Fruit fly (Drosophila melanogaster) whole organism, embryonic: ENCODE data around the gene spz5.

ENCODE experiments used
- CG10654 ChIP-seq: fragments of 200-800 bp; sonication (Bioruptor generic); optimal IDR thresholded peaks from 2 replicates; lab custom pipeline; 2016; ENCODE audit warnings: missing biosample characterization, missing genetic modification characterization
- CG11085 ChIP-seq: fragments of 200-800 bp; sonication (Bioruptor generic); IDR thresholded peaks from 2 replicates; pipeline ENCODE4 v1.3.6; 2022; ENCODE audit warnings: missing biosample characterization, missing genetic modification characterization
- CG12769 ChIP-seq: fragments of 200-800 bp; sonication (Bioruptor generic); optimal IDR thresholded peaks from 2 replicates; lab custom pipeline; 2019; ENCODE audit warnings: missing biosample characterization, mild to moderate bottlenecking, missing genetic modification characterization, moderate library complexity
- CG13287 ChIP-seq: fragments of 200-800 bp; sonication (Bioruptor generic); IDR thresholded peaks from 2 replicates; pipeline ENCODE4 v1.3.6; 2022; ENCODE audit warnings: missing biosample characterization, missing genetic modification characterization; ENCODE audit not compliant: partially characterized antibody
- CG13624 ChIP-seq: fragments of 200-800 bp; sonication (Bioruptor generic); optimal IDR thresholded peaks from 2 replicates; lab custom pipeline; 2016; ENCODE audit warnings: missing biosample characterization, missing genetic modification characterization
- CG13894 ChIP-seq: fragments of 200-800 bp; sonication (Bioruptor generic); optimal IDR thresholded peaks from 3 replicates; lab custom pipeline; 2018; ENCODE audit warnings: missing biosample characterization, mild to moderate bottlenecking, missing genetic modification characterization, moderate library complexity
- CG14014 ChIP-seq: fragments of 200-800 bp; sonication (Bioruptor generic); IDR thresholded peaks from 2 replicates; pipeline ENCODE4 v1.3.6; 2022; ENCODE audit warnings: missing biosample characterization, missing genetic modification characterization
- CG15073 ChIP-seq: fragments of 200-800 bp; sonication (Bioruptor generic); optimal IDR thresholded peaks from 2 replicates; lab custom pipeline; 2016; ENCODE audit warnings: missing biosample characterization, missing genetic modification characterization
- CG15514 ChIP-seq: fragments of 200-800 bp; sonication (Bioruptor generic); optimal IDR thresholded peaks from 3 replicates; lab custom pipeline; 2017; ENCODE audit warnings: missing biosample characterization, missing genetic modification characterization, mild to moderate bottlenecking, moderate library complexity, missing genetic modification reagents
- CG15601 ChIP-seq: fragments of 200-800 bp; sonication (Bioruptor generic); optimal IDR thresholded peaks from 3 replicates; lab custom pipeline; 2019; ENCODE audit warnings: missing biosample characterization, mild to moderate bottlenecking, missing genetic modification characterization, moderate library complexity
- CG16779 ChIP-seq: fragments of 200-800 bp; sonication (Bioruptor generic); IDR thresholded peaks from 2 replicates; pipeline ENCODE4 v1.3.6; 2022; ENCODE audit warnings: missing biosample characterization, missing genetic modification characterization
- CG17328 ChIP-seq: fragments of 200-800 bp; sonication (Bioruptor generic); IDR thresholded peaks from 2 replicates; pipeline ENCODE4 v1.3.6; 2022; ENCODE audit warnings: missing biosample characterization, missing genetic modification characterization
- CG17359 ChIP-seq: fragments of 200-800 bp; sonication (Bioruptor generic); optimal IDR thresholded peaks from 3 replicates; lab custom pipeline; 2018; ENCODE audit warnings: missing biosample characterization, mild to moderate bottlenecking, missing genetic modification characterization, moderate library complexity
- CG17361 ChIP-seq: fragments of 200-800 bp; sonication (Bioruptor generic); IDR thresholded peaks from 3 replicates; pipeline ENCODE4 v1.3.6; 2022; ENCODE audit warnings: missing biosample characterization, missing genetic modification characterization
- CG17612 ChIP-seq: fragments of 200-800 bp; sonication (Bioruptor generic); IDR thresholded peaks from 2 replicates; pipeline ENCODE4 v1.3.6; 2022; ENCODE audit warnings: missing biosample characterization, missing genetic modification characterization
- CG18599 ChIP-seq: fragments of 200-800 bp; sonication (Bioruptor generic); optimal IDR thresholded peaks from 3 replicates; lab custom pipeline; 2017; ENCODE audit warnings: missing biosample characterization, missing genetic modification characterization, mild to moderate bottlenecking, moderate library complexity, missing genetic modification reagents
- CG3281 ChIP-seq: fragments of 200-800 bp; sonication (Bioruptor generic); optimal IDR thresholded peaks from 3 replicates; lab custom pipeline; 2017; ENCODE audit warnings: missing biosample characterization, mild to moderate bottlenecking, missing genetic modification characterization
- CG7963 ChIP-seq: fragments of 200-800 bp; sonication (Bioruptor generic); IDR thresholded peaks from 3 replicates; pipeline ENCODE4 v1.3.6; 2022; ENCODE audit warnings: missing biosample characterization, missing genetic modification characterization; ENCODE audit not compliant: partially characterized antibody
- CG8478 ChIP-seq: fragments of >200 bp; optimal IDR thresholded peaks from 2 replicates; lab custom pipeline; 2018
- CG9215 ChIP-seq: fragments of 200-800 bp; sonication (Bioruptor generic); IDR thresholded peaks from 2 replicates; pipeline ENCODE4 v1.3.6; 2022; ENCODE audit warnings: missing biosample characterization, missing genetic modification characterization
- CHES-1-like ChIP-seq: fragments of 200-800 bp; sonication (Bioruptor generic); optimal IDR thresholded peaks from 2 replicates; lab custom pipeline; 2016; ENCODE audit warnings: missing biosample characterization, missing genetic modification characterization
- CTCF ChIP-seq: fragments of 200-800 bp; sonication (Bioruptor generic); optimal IDR thresholded peaks from 2 replicates; lab custom pipeline; 2017; ENCODE audit warnings: missing biosample characterization, mild to moderate bottlenecking, missing genetic modification characterization, moderate library complexity
- CoRest ChIP-seq: fragments of 200-800 bp; sonication (Bioruptor generic); optimal IDR thresholded peaks from 3 replicates; lab custom pipeline; 2018; ENCODE audit warnings: missing biosample characterization, mild to moderate bottlenecking, missing genetic modification characterization, moderate library complexity
- Fer1 ChIP-seq: fragments of 200-800 bp; sonication (Bioruptor generic); optimal IDR thresholded peaks from 2 replicates; lab custom pipeline; 2017; ENCODE audit warnings: missing biosample characterization, mild to moderate bottlenecking, missing genetic modification characterization
- HHEX ChIP-seq: fragments of 200-800 bp; sonication (Bioruptor generic); optimal IDR thresholded peaks from 3 replicates; lab custom pipeline; 2017; ENCODE audit warnings: missing biosample characterization, mild to moderate bottlenecking, missing genetic modification characterization, missing genetic modification reagents
- HLH3B ChIP-seq: fragments of 200-800 bp; sonication (Bioruptor generic); IDR thresholded peaks from 2 replicates; pipeline ENCODE4 v1.3.6; 2022; ENCODE audit warnings: missing biosample characterization, missing genetic modification characterization
- Opbp ChIP-seq: fragments of 200-800 bp; sonication (Bioruptor generic); IDR thresholded peaks from 3 replicates; pipeline ENCODE4 v1.3.6; 2022; ENCODE audit warnings: missing biosample characterization, missing genetic modification characterization; ENCODE audit not compliant: partially characterized antibody
- Trl ChIP-seq, 3 experiments: fragments of >200 bp in 2 of 3; fragments of 200-800 bp in 1 of 3; sonication (Bioruptor generic) in 1 of 3; optimal IDR thresholded peaks; 2 replicates in 1 of 3; 3 replicates in 2 of 3; lab custom pipeline; 2016 to 2017; ENCODE audit warnings: missing biosample characterization in 1 of 3, missing genetic modification characterization in 1 of 3
- aop ChIP-seq: fragments of 200-800 bp; sonication (Bioruptor generic); IDR thresholded peaks from 2 replicates; pipeline ENCODE4 v1.3.6; 2022; ENCODE audit warnings: missing biosample characterization, missing genetic modification characterization
- bab2 ChIP-seq: fragments of 200-800 bp; sonication (Bioruptor generic); optimal IDR thresholded peaks from 2 replicates; lab custom pipeline; 2016; ENCODE audit warnings: missing biosample characterization, missing genetic modification characterization
- bcd ChIP-seq: fragments of 200-800 bp; sonication (Bioruptor generic); optimal IDR thresholded peaks from 2 replicates; lab custom pipeline; 2017; ENCODE audit warnings: missing biosample characterization, mild to moderate bottlenecking, missing genetic modification characterization
- btn ChIP-seq: fragments of 200-800 bp; sonication (Bioruptor generic); optimal IDR thresholded peaks from 2 replicates; lab custom pipeline; 2016; ENCODE audit warnings: missing biosample characterization, missing genetic modification characterization
- chinmo ChIP-seq: fragments of 200-800 bp; sonication (Bioruptor generic); IDR thresholded peaks from 4 replicates; pipeline ENCODE4 v1.3.6; 2022; ENCODE audit warnings: missing biosample characterization, missing genetic modification characterization; ENCODE audit not compliant: partially characterized antibody
- ci ChIP-seq: fragments of 200-800 bp; sonication (Bioruptor generic); IDR thresholded peaks from 3 replicates; pipeline ENCODE4 v1.3.6; 2022; ENCODE audit warnings: missing biosample characterization, missing genetic modification characterization
- crp ChIP-seq, 2 experiments: fragments of 200-800 bp; sonication (Bioruptor generic); optimal IDR thresholded peaks; 2 replicates in 1 of 2; 3 replicates in 1 of 2; lab custom pipeline; 2017; ENCODE audit warnings: missing biosample characterization in 2 of 2, missing genetic modification characterization in 2 of 2, mild to moderate bottlenecking in 1 of 2, moderate library complexity in 1 of 2
- dimm ChIP-seq: fragments of 200-800 bp; sonication (Bioruptor generic); IDR thresholded peaks from 2 replicates; pipeline ENCODE4 v1.3.6; 2022; ENCODE audit warnings: missing biosample characterization, missing genetic modification characterization
- disco-r ChIP-seq: fragments of 200-800 bp; sonication (Bioruptor generic); optimal IDR thresholded peaks from 2 replicates; lab custom pipeline; 2016; ENCODE audit warnings: missing biosample characterization, missing genetic modification characterization
- gem ChIP-seq: fragments of 200-800 bp; sonication (Bioruptor generic); optimal IDR thresholded peaks from 2 replicates; lab custom pipeline; 2019; ENCODE audit warnings: missing biosample characterization, mild to moderate bottlenecking, missing genetic modification characterization, moderate library complexity
- ham ChIP-seq: fragments of 200-800 bp; sonication (Bioruptor generic); IDR thresholded peaks from 2 replicates; pipeline ENCODE4 v1.3.6; 2022; ENCODE audit warnings: missing biosample characterization, missing genetic modification characterization
- hkb ChIP-seq, 2 experiments: fragments of 200-800 bp in 1 of 2; fragments of >200 bp in 1 of 2; sonication (Bioruptor generic) in 1 of 2; IDR thresholded peaks in 1 of 2; optimal IDR thresholded peaks in 1 of 2; 2 replicates each; pipeline versions ENCODE4 v1.3.6 to Lab custom; 2017 to 2022; ENCODE audit warnings: missing biosample characterization in 1 of 2, missing genetic modification characterization in 1 of 2
- lilli ChIP-seq: fragments of 200-800 bp; sonication (Bioruptor generic); optimal IDR thresholded peaks from 3 replicates; lab custom pipeline; 2016; ENCODE audit warnings: missing biosample characterization, missing genetic modification characterization
- lmd ChIP-seq: fragments of 200-800 bp; sonication (Bioruptor generic); IDR thresholded peaks from 2 replicates; pipeline ENCODE4 v1.3.6; 2022; ENCODE audit warnings: missing biosample characterization, missing genetic modification characterization
- lola ChIP-seq, 3 experiments: fragments of >200 bp in 2 of 3; fragments of 200-800 bp in 1 of 3; sonication (Bioruptor generic) in 1 of 3; optimal IDR thresholded peaks; 2 replicates each; lab custom pipeline; 2017 to 2019; ENCODE audit warnings: missing biosample characterization in 3 of 3, missing genetic modification characterization in 3 of 3, mild to moderate bottlenecking in 1 of 3, moderate library complexity in 1 of 3
- onecut ChIP-seq: fragments of 200-800 bp; sonication (Bioruptor generic); IDR thresholded peaks from 2 replicates; pipeline ENCODE4 v1.3.6; 2022; ENCODE audit warnings: missing biosample characterization, missing genetic modification characterization
- psq ChIP-seq: fragments of 200-800 bp; sonication (Bioruptor generic); optimal IDR thresholded peaks from 2 replicates; lab custom pipeline; 2017; ENCODE audit warnings: missing biosample characterization, missing genetic modification characterization
- pum ChIP-seq: fragments of 200-800 bp; sonication (Bioruptor generic); optimal IDR thresholded peaks from 2 replicates; lab custom pipeline; 2016; ENCODE audit warnings: missing biosample characterization, missing genetic modification characterization
- wdn ChIP-seq: fragments of 200-800 bp; sonication (Bioruptor generic); IDR thresholded peaks from 2 replicates; pipeline ENCODE4 v1.3.6; 2022; ENCODE audit warnings: missing biosample characterization, missing genetic modification characterization
- zen2 ChIP-seq: fragments of 200-800 bp; sonication (Bioruptor generic); IDR thresholded peaks from 3 replicates; pipeline ENCODE4 v1.3.6; 2022; ENCODE audit warnings: missing biosample characterization, missing genetic modification characterization; ENCODE audit not compliant: partially characterized antibody
- zfh2 ChIP-seq: fragments of 200-800 bp; sonication (Bioruptor generic); optimal IDR thresholded peaks from 2 replicates; lab custom pipeline; 2016; ENCODE audit warnings: missing biosample characterization, missing genetic modification characterization

Gene spz5

DNA sequence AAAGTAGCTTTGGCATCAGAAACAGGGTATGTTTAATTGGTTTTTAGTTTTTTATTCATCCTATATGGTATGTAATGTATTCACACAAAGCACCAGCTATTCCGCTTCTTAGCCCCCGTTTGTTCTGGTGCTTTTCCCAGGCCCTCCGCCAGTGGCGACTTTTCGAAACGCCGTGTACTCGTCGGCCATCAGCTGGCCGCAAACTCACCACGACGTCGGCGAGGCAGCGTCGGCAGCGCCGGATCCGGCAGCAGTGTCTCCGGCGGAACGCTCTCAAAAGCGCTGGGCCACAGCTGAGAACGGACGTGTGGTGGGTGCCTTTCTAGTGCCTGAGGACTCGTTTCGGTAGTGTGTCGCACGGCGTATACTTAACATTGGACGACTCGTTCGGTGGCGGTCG, 2.8 kb upstream of the spz5 start, which contains the start of gene Shab (continued):
- TF ChIP-seq zfh2 (GFP tag; lab: Kevin White, UChicago) (peak; percentile 21), CG13894 (tag; lab: Kevin White, UChicago) (peak; percentile 24), CG16779 (GFP tag; lab: Robert Waterston, UW) (peak; percentile 78; the same call in 1 of the 2 replicates), CG15073 (GFP tag; lab: Kevin White, UChicago) (no peak), Fer1 (GFP tag; lab: Kevin White, UChicago) (peak; percentile 48), CG17361 (no peak), bab2 (peak; percentile 49), Trl (optimal IDR thresholded peaks at IDR 0.05; lab: Kevin White, UChicago) (no peak), Trl (GFP tag; optimal IDR thresholded peaks at IDR 0.05; lab: Kevin White, UChicago) (peak; percentile 16), CG9215 (GFP tag; lab: Robert Waterston, UW) (0 out of 2 replicates have a peak, but pooled peaks have one; percentile 19), aop (GFP tag; lab: Robert Waterston, UW) (no peak), CG13624 (GFP tag; lab: Kevin White, UChicago) (peak; percentile 32), hkb (optimal IDR thresholded peaks at IDR 0.05; lab: Kevin White, UChicago) (no peak), hkb (GFP tag; IDR thresholded peaks at IDR 0.05; lab: Robert Waterston, UW) (peak; percentile 45), HHEX (peak; percentile 5), CG3281 (GFP tag; lab: Kevin White, UChicago) (peak; percentile 34), CTCF (no peak), CG17359 (tag; lab: Kevin White, UChicago) (peak; percentile 19), wdn (GFP tag; lab: Robert Waterston, UW) (0 out of 2 replicates have a peak, but pooled peaks have one; percentile 37), HLH3B (peak; percentile 52; the same call in 1 of the 2 replicates), psq (no peak), CG10654 (GFP tag; lab: Kevin White, UChicago) (no peak), crp (GFP tag; optimal IDR thresholded peaks at IDR 0.05; lab: Kevin White, UChicago) (peak in 1 of 2 experiments; percentile 59), dimm (GFP tag; lab: Robert Waterston, UW) (no peak), pum (GFP tag; lab: Kevin White, UChicago) (no peak), onecut (GFP tag; lab: Robert Waterston, UW) (peak; percentile 13; the same call in 1 of the 2 replicates), lola (GFP tag; optimal IDR thresholded peaks at IDR 0.05; lab: Kevin White, UChicago) (no peak), ci (GFP tag; lab: Robert Waterston, UW) (peak; percentile 57; the same call in 2 of the 3 replicates), CG7963 (GFP tag; lab: Robert Waterston, UW) (0 out of 3 replicates have a peak, but pooled peaks have one; percentile 30), ham (GFP tag; lab: Robert Waterston, UW) (0 out of 2 replicates have a peak, but pooled peaks have one; percentile 10), CG17328 (GFP tag; lab: Robert Waterston, UW) (peak; percentile 38; the same call in 1 of the 2 replicates), CG11085 (GFP tag; lab: Robert Waterston, UW) (0 out of 2 replicates have a peak, but pooled peaks have one; percentile 39), btn (GFP tag; lab: Kevin White, UChicago) (peak; percentile 6), chinmo (GFP tag; lab: Robert Waterston, UW) (0 out of 4 replicates have a peak, but pooled peaks have one; percentile 41), lmd (GFP tag; lab: Robert Waterston, UW) (peak; percentile 43; the same call in 1 of the 2 replicates), CG8478 (no peak), gem (tag; lab: Kevin White, UChicago) (peak; percentile 18), CHES-1-like (GFP tag; lab: Kevin White, UChicago) (no peak), CG12769 (tag; lab: Kevin White, UChicago) (peak; percentile 2), zen2 (GFP tag; lab: Robert Waterston, UW) (0 out of 3 replicates have a peak, but pooled peaks have one; percentile 39), bcd (GFP tag; lab: Kevin White, UChicago) (peak; percentile 18), CG15514 (GFP tag; lab: Kevin White, UChicago) (peak; percentile 34), CG17612 (GFP tag; lab: Robert Waterston, UW) (no peak), CG15601 (no peak), CG14014 (GFP tag; lab: Robert Waterston, UW) (peak; percentile 44; the same call in 1 of the 2 replicates), disco-r (GFP tag; lab: Kevin White, UChicago) (no peak), lilli (GFP tag; lab: Kevin White, UChicago) (peak; percentile 4), CG13287 (GFP tag; lab: Robert Waterston, UW) (peak; percentile 29; the same call in 1 of the 2 replicates), CoRest (no peak), Opbp (GFP tag; lab: Robert Waterston, UW) (no peak), CG18599 (GFP tag; lab: Kevin White, UChicago) (peak; percentile 71)
